Fruit fly (Drosophila melanogaster) Kc167 (cell line): Measurements from ENCODE around the gene slo.
A peak's percentile ranks its signal among the peaks of the same experiment; 100 is the strongest.

Experiments
- Myc ChIP-seq: fragments of >200 bp; optimal IDR thresholded peaks from 2 replicates; lab custom pipeline; 2017; ENCODE audit warnings: missing external identifiers
- Sin3A ChIP-seq: fragments of >200 bp; optimal IDR thresholded peaks from 2 replicates; lab custom pipeline; 2018; ENCODE audit warnings: missing external identifiers
- h ChIP-seq: fragments of >200 bp; optimal IDR thresholded peaks from 3 replicates; lab custom pipeline; 2018; ENCODE audit warnings: missing external identifiers
- insv ChIP-seq: fragments of >200 bp; optimal IDR thresholded peaks from 3 replicates; lab custom pipeline; 2018; ENCODE audit warnings: missing external identifiers
- psq ChIP-seq: fragments of >200 bp; optimal IDR thresholded peaks from 2 replicates; lab custom pipeline; 2017; ENCODE audit warnings: missing external identifiers
- ttk ChIP-seq: sonication (Bioruptor generic); optimal IDR thresholded peaks from 2 replicates; lab custom pipeline; 2017; ENCODE audit warnings: missing external identifiers

slo gene

dm6 chr3R:24651044-24651459 lies 11.2 kb upstream of the slo start:
- TF ChIP-seq psq (peak; percentile 45), Myc (no peak), h (lab: Kevin White, UChicago) (no peak)

dm6 chr3R:24654770-24655322 lies 7.4 kb upstream of the slo start, which contains the start of the genes CG31125 and CG6695:
Gene CG31125, minus strand, starts transcription at chr3R:24654820.
Gene CG6695, plus strand, starts transcription at chr3R:24655160.
- TF ChIP-seq ttk = no peak
- TF ChIP-seq insv (lab: Kevin White, UChicago) = no peak
- TF ChIP-seq psq = no peak
- no peak for TF ChIP-seq h (lab: Kevin White, UChicago)
- TF ChIP-seq Sin3A (lab: Kevin White, UChicago) = no peak
- no peak for TF ChIP-seq Myc

- no peak for TF ChIP-seq h (lab: Kevin White, UChicago)
These were observed 3.0 kb upstream of the slo start, which contains the start of gene CG31126 for dm6 chr3R:24659173-24659846. Gene CG31126, plus strand, starts transcription at chr3R:24659621.

dm6 chr3R:24661679-24662411 lies 446 bp upstream of the slo start, which contains the start of gene Ppox:
Gene Ppox, minus strand, starts transcription at chr3R:24661851.
- TF ChIP-seq Sin3A (lab: Kevin White, UChicago) (no peak), insv (lab: Kevin White, UChicago) (no peak), h (lab: Kevin White, UChicago) (no peak), psq (no peak), Myc (no peak), ttk (no peak)

dm6 chr3R:24663044-24663443 lies 753 bp downstream of the slo start:
- TF ChIP-seq ttk (no peak), insv (lab: Kevin White, UChicago) (no peak), Myc (no peak), Sin3A (lab: Kevin White, UChicago) (no peak), h (lab: Kevin White, UChicago) (no peak), psq (no peak)

dm6 chr3R:24667538-24668207 lies 5.4 kb downstream of the slo start:
- TF ChIP-seq Myc (no peak), psq (no peak), ttk (no peak), h (lab: Kevin White, UChicago) (no peak), Sin3A (lab: Kevin White, UChicago) (no peak), insv (lab: Kevin White, UChicago) (no peak)

- TF ChIP-seq ttk = no peak
- TF ChIP-seq insv (lab: Kevin White, UChicago) = no peak
- no peak for TF ChIP-seq psq
- no peak for TF ChIP-seq Sin3A (lab: Kevin White, UChicago)
- TF ChIP-seq Myc = no peak
- no peak for TF ChIP-seq h (lab: Kevin White, UChicago)
These were observed 9.4 kb downstream of the slo start for dm6 chr3R:24671662-24672061.

dm6 chr3R:24692863-24693262 lies 30.6 kb downstream of the slo start:
- TF ChIP-seq psq (no peak), insv (lab: Kevin White, UChicago) (no peak), Myc (no peak), ttk (no peak)

- TF ChIP-seq Sin3A (lab: Kevin White, UChicago) = no peak
- no peak for TF ChIP-seq insv (lab: Kevin White, UChicago)
- TF ChIP-seq Myc = no peak
- no peak for TF ChIP-seq psq
- TF ChIP-seq ttk = no peak
- no peak for TF ChIP-seq h (lab: Kevin White, UChicago)
These were observed 37.0 kb downstream of the slo start for dm6 chr3R:24699309-24699708.

- TF ChIP-seq insv (lab: Kevin White, UChicago) (no peak), Myc (no peak), psq (no peak), Sin3A (lab: Kevin White, UChicago) (no peak), h (lab: Kevin White, UChicago) (no peak), ttk (no peak)
These were observed 50.1 kb downstream of the slo start, which contains the start of the genes CG13627 and CG46316 for dm6 chr3R:24712375-24712830. Gene CG13627, plus strand, starts transcription at chr3R:24712780. Gene CG46316, plus strand, starts transcription at chr3R:24712780.

dm6 chr3R:24717289-24717688 lies 55.0 kb downstream of the slo start, which contains the start of gene Polr2L:
Gene Polr2L, plus strand, starts transcription at chr3R:24717511.
- no peak for TF ChIP-seq Sin3A (lab: Kevin White, UChicago)
- no peak for TF ChIP-seq ttk
- no peak for TF ChIP-seq psq
- TF ChIP-seq insv (lab: Kevin White, UChicago) = no peak
- TF ChIP-seq Myc = no peak
- no peak for TF ChIP-seq h (lab: Kevin White, UChicago)
